Fruit fly (Drosophila melanogaster): ENCODE measurements around the gene UGP.
A peak's percentile ranks its signal among the peaks of the same experiment; 100 is the strongest.

The UGP gene

dm6 chr3L:9337942-9338468 is 20.7 kb downstream of the UGP start:
- peak; percentile 51 for TF ChIP-seq cic (GFP tag; optimal IDR thresholded peaks at IDR 0.05)
- TF ChIP-seq tj (GFP tag; optimal IDR thresholded peaks at IDR 0.05) = no peak

dm6 chr3L:9335711-9336110 is 23.0 kb downstream of the UGP start:
- TF ChIP-seq pad (GFP tag; optimal IDR thresholded peaks at IDR 0.05) (peak; percentile 59), cic (GFP tag; optimal IDR thresholded peaks at IDR 0.05) (peak; percentile 98), kay (GFP tag; ENCODE audit: borderline replicate concordance) (peak; percentile 85), CG33017 (tag; optimal IDR thresholded peaks at IDR 0.05) (peak; percentile 38), toe (GFP tag; optimal IDR thresholded peaks at IDR 0.05) (no peak), CG5204 (GFP tag; optimal IDR thresholded peaks at IDR 0.05) (no peak), CG12768 (GFP tag; optimal IDR thresholded peaks at IDR 0.05) (peak; percentile 90), CG11617 (GFP tag; optimal IDR thresholded peaks at IDR 0.05) (peak; percentile 5), cnc (optimal IDR thresholded peaks at IDR 0.05) (peak in 1 of 2 experiments; percentile 52), Mnt (GFP tag; optimal IDR thresholded peaks at IDR 0.05) (peak; percentile 11), Crg-1 (GFP tag; optimal IDR thresholded peaks at IDR 0.05) (no peak), Clk (GFP tag; optimal IDR thresholded peaks at IDR 0.05) (peak; percentile 6), CG7045 (GFP tag; optimal IDR thresholded peaks at IDR 0.05) (peak; percentile 32), Hr96 (GFP tag; optimal IDR thresholded peaks at IDR 0.05) (no peak), bab1 (GFP tag; optimal IDR thresholded peaks at IDR 0.05) (no peak), ovo (GFP tag; optimal IDR thresholded peaks at IDR 0.05) (peak; percentile 41), CG7101 (tag; optimal IDR thresholded peaks at IDR 0.05) (peak; percentile 1), tj (GFP tag; optimal IDR thresholded peaks at IDR 0.05) (peak; percentile 7), CG14711 (tag; optimal IDR thresholded peaks at IDR 0.05) (no peak), CG1620 (GFP tag; optimal IDR thresholded peaks at IDR 0.05) (no peak)

dm6 chr3L:9333745-9334382 is 24.9 kb downstream of the UGP start, which contains the start of gene PGRP-LA:
Gene PGRP-LA (plus strand): TSS chr3L:9334332.
- TF ChIP-seq pad (GFP tag; optimal IDR thresholded peaks at IDR 0.05) (no peak), CG7045 (GFP tag; optimal IDR thresholded peaks at IDR 0.05) (no peak), cnc (optimal IDR thresholded peaks at IDR 0.05) (no peak), CG33017 (tag; optimal IDR thresholded peaks at IDR 0.05) (no peak), toe (GFP tag; optimal IDR thresholded peaks at IDR 0.05) (peak; percentile 34), CG14711 (tag; optimal IDR thresholded peaks at IDR 0.05) (no peak), bab1 (GFP tag; optimal IDR thresholded peaks at IDR 0.05) (no peak), Mnt (GFP tag; optimal IDR thresholded peaks at IDR 0.05) (peak; percentile 3), Crg-1 (GFP tag; optimal IDR thresholded peaks at IDR 0.05) (no peak), kay (GFP tag; ENCODE audit: borderline replicate concordance) (peak; percentile 83), CG11617 (GFP tag; optimal IDR thresholded peaks at IDR 0.05) (no peak), ovo (GFP tag; optimal IDR thresholded peaks at IDR 0.05) (no peak), cic (GFP tag; optimal IDR thresholded peaks at IDR 0.05) (peak; percentile 47), tj (GFP tag; optimal IDR thresholded peaks at IDR 0.05) (no peak), CG5204 (GFP tag; optimal IDR thresholded peaks at IDR 0.05) (peak; percentile 23), CG7101 (tag; optimal IDR thresholded peaks at IDR 0.05) (peak; percentile 29), CG12768 (GFP tag; optimal IDR thresholded peaks at IDR 0.05) (no peak), CG1620 (GFP tag; optimal IDR thresholded peaks at IDR 0.05) (peak; percentile 12), Clk (GFP tag; optimal IDR thresholded peaks at IDR 0.05) (no peak), Hr96 (GFP tag; optimal IDR thresholded peaks at IDR 0.05) (no peak)

- no peak for TF ChIP-seq cic (GFP tag; optimal IDR thresholded peaks at IDR 0.05)
- no peak for TF ChIP-seq Clk (GFP tag; optimal IDR thresholded peaks at IDR 0.05)
- TF ChIP-seq CG33017 (tag; optimal IDR thresholded peaks at IDR 0.05) = no peak
- no peak for TF ChIP-seq CG14711 (tag; optimal IDR thresholded peaks at IDR 0.05)
- no peak for TF ChIP-seq ovo (GFP tag; optimal IDR thresholded peaks at IDR 0.05)
- TF ChIP-seq kay (GFP tag; ENCODE audit: borderline replicate concordance) = no peak
- no peak for TF ChIP-seq bab1 (GFP tag; optimal IDR thresholded peaks at IDR 0.05)
- no peak for TF ChIP-seq cnc (optimal IDR thresholded peaks at IDR 0.05)
- no peak for TF ChIP-seq CG5204 (GFP tag; optimal IDR thresholded peaks at IDR 0.05)
- no peak for TF ChIP-seq Mnt (GFP tag; optimal IDR thresholded peaks at IDR 0.05)
- no peak for TF ChIP-seq pad (GFP tag; optimal IDR thresholded peaks at IDR 0.05)
- TF ChIP-seq CG11617 (GFP tag; optimal IDR thresholded peaks at IDR 0.05) = no peak
- no peak for TF ChIP-seq tj (GFP tag; optimal IDR thresholded peaks at IDR 0.05)
- TF ChIP-seq CG1620 (GFP tag; optimal IDR thresholded peaks at IDR 0.05) = no peak
- no peak for TF ChIP-seq Hr96 (GFP tag; optimal IDR thresholded peaks at IDR 0.05)
- no peak for TF ChIP-seq toe (GFP tag; optimal IDR thresholded peaks at IDR 0.05)
- TF ChIP-seq CG7045 (GFP tag; optimal IDR thresholded peaks at IDR 0.05) = no peak
- no peak for TF ChIP-seq CG12768 (GFP tag; optimal IDR thresholded peaks at IDR 0.05)
Observed at dm6 chr3L:9304393-9304792, 54.3 kb downstream of the UGP start.
